Worm (Caenorhabditis elegans) whole organism, early embryonic: ENCODE results near the gene clec-169.

Experiments
- aly-1 ChIP-seq: sonication (generic microtip); optimal IDR thresholded peaks from 2 replicates; lab custom pipeline; 2016; ENCODE audit warnings: missing genetic modification characterization, missing compliant biosample characterization
- ceh-13 ChIP-seq: fragments of 200-800 bp; sonication (Bioruptor generic); optimal IDR thresholded peaks from 2 replicates; lab custom pipeline; 2018; ENCODE audit warnings: mild to moderate bottlenecking, missing genetic modification characterization, missing compliant biosample characterization
- flt-1 ChIP-seq: fragments of 200-800 bp; sonication (Bioruptor generic); IDR thresholded peaks from 2 replicates; pipeline ENCODE4 v1.3.6; 2022; ENCODE audit warnings: missing genetic modification characterization, missing compliant biosample characterization

DNA sequence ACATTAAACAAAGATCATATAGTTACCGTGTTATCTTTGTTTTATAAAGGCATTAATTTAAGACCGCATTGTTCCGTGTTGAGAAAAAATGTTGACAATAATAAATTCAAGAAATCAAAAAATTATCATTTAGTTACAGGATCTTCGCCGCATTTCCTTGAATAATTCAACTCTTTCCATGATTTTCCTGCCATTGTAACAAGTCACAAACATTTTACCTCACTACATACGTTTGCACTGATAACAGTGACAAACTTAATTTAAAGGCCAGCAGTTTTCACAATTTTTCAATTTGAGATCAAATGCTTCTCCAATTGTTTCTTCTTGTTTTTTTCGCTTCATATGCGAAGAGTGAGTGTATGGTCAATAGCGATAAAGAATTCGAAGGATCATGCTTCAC is at the start of gene clec-169:
- TF ChIP-seq ceh-13 (GFP tag; lab: Kevin White, UChicago) (no peak), aly-1 (tag; lab: Kevin White, UChicago) (no peak), flt-1 (GFP tag; lab: Robert Waterston, UW) (no peak)
